Fruit fly (Drosophila melanogaster) whole organism, embryonic: ENCODE measurements around the gene snky.

Source experiments
- CG10209 ChIP-seq: fragments of 200-800 bp; sonication (Bioruptor generic); optimal IDR thresholded peaks from 3 replicates; lab custom pipeline; 2017; ENCODE audit warnings: missing biosample characterization, mild to moderate bottlenecking, missing genetic modification characterization, missing genetic modification reagents
- chm ChIP-seq: fragments of 200-800 bp; sonication (Bioruptor generic); IDR thresholded peaks from 2 replicates; pipeline ENCODE4 v1.3.6; 2022; ENCODE audit warnings: missing biosample characterization, missing genetic modification characterization
- salm ChIP-seq: fragments of 200-800 bp; sonication (Bioruptor generic); optimal IDR thresholded peaks from 2 replicates; lab custom pipeline; 2018; ENCODE audit warnings: missing biosample characterization, mild to moderate bottlenecking, missing genetic modification characterization

DNA sequence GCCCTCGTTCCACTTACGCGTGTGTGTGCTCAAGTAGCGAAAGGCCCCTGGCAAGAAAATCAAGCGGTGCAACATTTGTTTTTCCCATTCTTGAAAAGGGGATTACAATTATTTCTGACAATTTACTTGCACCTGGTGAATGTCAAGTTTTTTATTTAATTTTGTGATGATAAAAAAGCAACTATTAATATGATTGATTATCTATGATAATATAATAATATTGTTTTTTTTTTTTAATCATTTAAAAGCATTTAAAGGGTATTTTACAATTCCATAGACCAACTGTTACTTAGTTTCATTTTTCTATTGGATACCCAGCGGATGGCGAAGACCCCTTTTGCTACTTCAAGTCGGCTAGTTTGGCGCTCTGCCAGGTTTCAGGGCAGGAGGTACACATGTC is 43.7 kb downstream of the snky start:
- TF ChIP-seq salm: no peak
- TF ChIP-seq CG10209: no peak
- no peak for TF ChIP-seq chm (GFP tag; lab: Robert Waterston, UW)
